Worm (Caenorhabditis elegans) whole organism, L1 larva: ENCODE results near the gene cox-18.

Experiments
- C04F5.9 ChIP-seq: sonication (generic microtip); optimal IDR thresholded peaks from 2 replicates; lab custom pipeline; 2016; ENCODE audit warnings: missing genetic modification characterization, missing compliant biosample characterization
- F16B12.6 ChIP-seq: fragments of 150-350 bp; optimal IDR thresholded peaks from 2 replicates; lab custom pipeline; 2014; ENCODE audit warnings: missing biosample characterization, missing genetic modification characterization
- Y116A8C.19 ChIP-seq: sonication (generic microtip); optimal IDR thresholded peaks from 2 replicates; lab custom pipeline; 2016; ENCODE audit warnings: missing compliant biosample characterization, missing genetic modification characterization, borderline replicate concordance
- aha-1 ChIP-seq: fragments of 150-350 bp; optimal IDR thresholded peaks from 2 replicates; lab custom pipeline; 2014; ENCODE audit warnings: missing biosample characterization, missing genetic modification characterization
- ceh-63 ChIP-seq: fragments of 200-800 bp; sonication (Bioruptor generic); optimal IDR thresholded peaks from 2 replicates; lab custom pipeline; 2018; ENCODE audit warnings: mild to moderate bottlenecking, missing genetic modification characterization, missing compliant biosample characterization
- dpl-1 ChIP-seq, 3 experiments: fragments of 150-350 bp in 2 of 3; sonication (generic microtip) in 1 of 3; optimal IDR thresholded peaks; 2 replicates each; lab custom pipeline; 2014 to 2017; ENCODE audit warnings: missing biosample characterization in 3 of 3, missing genetic modification characterization in 3 of 3, missing genetic modification reagents in 3 of 3
- dsc-1 ChIP-seq: sonication (generic microtip); optimal IDR thresholded peaks from 2 replicates; lab custom pipeline; 2016; ENCODE audit warnings: mild to moderate bottlenecking, missing genetic modification characterization, missing compliant biosample characterization
- efl-1 ChIP-seq, 4 experiments: fragments of 150-350 bp; optimal IDR thresholded peaks in 3 of 4; peaks in 1 of 4; 1 replicate in 1 of 4; 2 replicates in 3 of 4; lab custom pipeline; 2014; ENCODE audit warnings: missing biosample characterization in 2 of 4, missing genetic modification characterization in 2 of 4, missing genetic modification reagents in 2 of 4
- egl-13 ChIP-seq: sonication (generic microtip); optimal IDR thresholded peaks from 2 replicates; lab custom pipeline; 2016; ENCODE audit warnings: missing genotype, missing genetic modification reagents, missing genetic modification characterization, missing compliant biosample characterization
- egl-27 ChIP-seq, 2 experiments: fragments of 150-350 bp in 1 of 2; sonication (generic microtip); optimal IDR thresholded peaks; 3 replicates each; lab custom pipeline; 2017 to 2018; ENCODE audit warnings: missing biosample characterization in 2 of 2, missing genetic modification characterization in 2 of 2, missing genetic modification reagents in 2 of 2
- elt-3 ChIP-seq, 6 experiments: fragments of 150-350 bp in 1 of 6; sonication (generic microtip); optimal IDR thresholded peaks; 2 replicates each; lab custom pipeline; 2017 to 2018; ENCODE audit warnings: missing biosample characterization in 6 of 6, missing genetic modification characterization in 6 of 6, inconsistent platforms in 1 of 6
- fkh-10 ChIP-seq: sonication (generic microtip); optimal IDR thresholded peaks from 2 replicates; lab custom pipeline; 2017; ENCODE audit warnings: missing biosample characterization, missing genetic modification reagents, missing genetic modification characterization
- fkh-4 ChIP-seq: sonication (generic microtip); optimal IDR thresholded peaks from 2 replicates; lab custom pipeline; 2016; ENCODE audit warnings: missing compliant biosample characterization, missing genetic modification characterization, borderline replicate concordance
- fkh-8 ChIP-seq: sonication (generic microtip); optimal IDR thresholded peaks from 2 replicates; lab custom pipeline; 2016; ENCODE audit warnings: mild to moderate bottlenecking, missing genetic modification characterization, missing compliant biosample characterization
- hlh-17 ChIP-seq: fragments of 200-800 bp; sonication (Bioruptor generic); optimal IDR thresholded peaks from 2 replicates; lab custom pipeline; 2018; ENCODE audit warnings: missing genetic modification characterization, mild to moderate bottlenecking, missing compliant biosample characterization, moderate library complexity, borderline replicate concordance
- irx-1 ChIP-seq: sonication (generic microtip); optimal IDR thresholded peaks from 2 replicates; lab custom pipeline; 2016; ENCODE audit warnings: missing genetic modification characterization, missing compliant biosample characterization
- lin-14 ChIP-seq: fragments of 200-800 bp; sonication (Bioruptor generic); optimal IDR thresholded peaks from 2 replicates; lab custom pipeline; 2018; ENCODE audit warnings: mild to moderate bottlenecking, missing genetic modification characterization, moderate library complexity, missing compliant biosample characterization
- lir-3 ChIP-seq: sonication (generic microtip); optimal IDR thresholded peaks from 2 replicates; lab custom pipeline; 2016; ENCODE audit warnings: mild to moderate bottlenecking, missing genetic modification characterization, moderate library complexity, missing compliant biosample characterization; ENCODE audit not compliant: poor library complexity
- mef-2 ChIP-seq: fragments of 150-350 bp; optimal IDR thresholded peaks from 2 replicates; lab custom pipeline; 2014; ENCODE audit warnings: missing biosample characterization, missing genetic modification characterization
- nhr-237 ChIP-seq: fragments of 150-350 bp; optimal IDR thresholded peaks from 2 replicates; lab custom pipeline; 2014; ENCODE audit warnings: missing biosample characterization, missing genetic modification characterization
- nhr-28 ChIP-seq: fragments of 150-350 bp; optimal IDR thresholded peaks from 2 replicates; lab custom pipeline; 2014; ENCODE audit warnings: missing biosample characterization, missing genetic modification characterization
- nhr-71 ChIP-seq: sonication (generic microtip); optimal IDR thresholded peaks from 2 replicates; lab custom pipeline; 2016; ENCODE audit warnings: mild to moderate bottlenecking, missing genetic modification characterization, moderate library complexity, missing compliant biosample characterization
- nhr-76 ChIP-seq: sonication (generic microtip); optimal IDR thresholded peaks from 2 replicates; lab custom pipeline; 2017; ENCODE audit warnings: missing biosample characterization, missing genetic modification characterization
- nhr-84 ChIP-seq: sonication (generic microtip); optimal IDR thresholded peaks from 2 replicates; lab custom pipeline; 2017; ENCODE audit warnings: missing biosample characterization, missing genetic modification characterization
- nhr-90 ChIP-seq: sonication (generic microtip); optimal IDR thresholded peaks from 2 replicates; lab custom pipeline; 2016; ENCODE audit warnings: mild to moderate bottlenecking, missing genetic modification characterization, missing compliant biosample characterization; ENCODE audit not compliant: poor library complexity
- pag-3 ChIP-seq: sonication (generic microtip); optimal IDR thresholded peaks from 2 replicates; lab custom pipeline; 2017; ENCODE audit warnings: missing genetic modification characterization, mild to moderate bottlenecking, missing compliant biosample characterization, antibody characterized with exemption, borderline replicate concordance; ENCODE audit not compliant: insufficient read depth
- rnt-1 ChIP-seq: sonication (generic microtip); optimal IDR thresholded peaks from 2 replicates; lab custom pipeline; 2016; ENCODE audit warnings: mild to moderate bottlenecking, missing genetic modification characterization, moderate library complexity, missing compliant biosample characterization
- skn-1 ChIP-seq: fragments of 150-350 bp; optimal IDR thresholded peaks from 2 replicates; lab custom pipeline; 2014; ENCODE audit warnings: missing biosample characterization, missing genetic modification characterization
- sptf-1 ChIP-seq: fragments of 150-350 bp; optimal IDR thresholded peaks from 2 replicates; lab custom pipeline; 2014; ENCODE audit warnings: missing biosample characterization, missing genetic modification characterization
- tlp-1 ChIP-seq: fragments of 150-350 bp; optimal IDR thresholded peaks from 2 replicates; lab custom pipeline; 2014; ENCODE audit warnings: missing biosample characterization, missing genetic modification characterization
- unc-130 ChIP-seq: fragments of 150-350 bp; optimal IDR thresholded peaks from 2 replicates; lab custom pipeline; 2017; ENCODE audit warnings: missing biosample characterization, missing genetic modification characterization, inconsistent platforms
- unc-30 ChIP-seq: sonication (generic microtip); optimal IDR thresholded peaks from 2 replicates; lab custom pipeline; 2017; ENCODE audit warnings: missing biosample characterization, missing genetic modification characterization
- unc-86 ChIP-seq: sonication (generic microtip); optimal IDR thresholded peaks from 2 replicates; lab custom pipeline; 2016; ENCODE audit warnings: missing genetic modification characterization, missing compliant biosample characterization
- vab-15 ChIP-seq: sonication (generic microtip); optimal IDR thresholded peaks from 2 replicates; lab custom pipeline; 2017; ENCODE audit warnings: missing genotype, mild to moderate bottlenecking, missing genetic modification characterization, missing compliant biosample characterization
- zag-1 ChIP-seq: fragments of 150-350 bp; optimal IDR thresholded peaks from 2 replicates; lab custom pipeline; 2014; ENCODE audit warnings: missing biosample characterization, missing genetic modification characterization

Gene cox-18

ce11 chrIV:1108030-1108429, 10.8 kb downstream of the cox-18 start (continued):
- TF ChIP-seq C04F5.9 (peak; percentile 34), tlp-1 (tag; lab: Kevin White, UChicago) (no peak), lir-3 (no peak), fkh-4 (tag; lab: Kevin White, UChicago) (no peak), nhr-84 (no peak), lin-14 (peak; percentile 80), nhr-76 (tag; lab: Kevin White, UChicago) (no peak), dpl-1 (GFP tag; optimal IDR thresholded peaks at IDR 0.05; lab: Kevin White, UChicago) (no peak)
- TF ChIP-seq, all 84 proteins: peak for 19

DNA sequence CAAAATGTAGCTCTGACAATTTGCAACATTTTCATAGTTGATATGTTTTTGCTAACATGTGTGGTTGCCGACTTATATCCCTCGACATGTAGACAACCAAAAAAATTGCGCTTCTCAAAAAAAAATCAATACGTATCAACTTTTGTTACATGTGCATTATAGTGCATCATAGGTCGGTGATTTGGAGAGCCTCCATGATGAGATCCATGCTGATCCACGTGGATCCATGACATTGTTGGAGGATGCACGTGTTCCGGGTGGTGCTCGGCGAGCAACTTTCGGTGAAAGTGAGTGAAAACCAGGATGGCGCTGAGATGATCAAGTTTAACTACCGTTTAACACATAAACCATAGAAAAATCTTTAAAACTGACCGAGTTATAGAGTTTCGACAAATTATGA, 13.7 kb downstream of the cox-18 start:
- TF ChIP-seq unc-86 (tag; lab: Kevin White, UChicago) = no peak
- no peak for TF ChIP-seq nhr-237
- TF ChIP-seq pag-3 (tag; lab: Kevin White, UChicago) = no peak
- TF ChIP-seq rnt-1 = peak; percentile 42
- peak; percentile 19 for TF ChIP-seq dsc-1
- TF ChIP-seq unc-30 = no peak
- TF ChIP-seq nhr-71 = peak; percentile 12
- no peak for TF ChIP-seq F16B12.6
- TF ChIP-seq elt-3 (tag; optimal IDR thresholded peaks at IDR 0.05; lab: Kevin White, UChicago) = no peak
- TF ChIP-seq zag-1 = no peak

DNA sequence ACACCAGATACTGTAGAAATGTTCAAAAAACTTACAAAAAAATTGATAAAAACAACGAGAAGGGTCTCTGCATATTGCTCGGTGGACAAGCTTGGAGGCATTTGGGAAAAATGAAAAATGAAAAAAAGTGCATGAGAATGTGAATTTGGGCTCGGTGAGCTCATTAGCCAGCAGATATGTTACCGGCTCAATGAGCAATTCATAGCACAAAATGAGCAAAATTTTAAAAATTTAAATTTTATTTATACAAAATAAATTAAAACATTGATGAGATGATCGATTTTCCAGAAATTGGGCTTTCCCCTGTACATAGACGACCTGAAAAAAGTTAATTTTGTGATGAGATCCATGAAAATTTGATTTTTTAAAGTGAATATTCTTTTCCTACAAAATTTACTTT, 16.4 kb downstream of the cox-18 start, which contains the start of gene srx-14:
Gene srx-14, minus strand, starts transcription at position 101 of the 400 bp plus-strand sequence.
- TF ChIP-seq fkh-8 = no peak
- TF ChIP-seq nhr-76 (tag; lab: Kevin White, UChicago) = no peak
- TF ChIP-seq sptf-1 (tag; lab: Kevin White, UChicago) = no peak
- TF ChIP-seq Y116A8C.19 (tag; lab: Kevin White, UChicago) = no peak
- TF ChIP-seq unc-130 = no peak
- TF ChIP-seq egl-27 (tag; optimal IDR thresholded peaks at IDR 0.05; lab: Kevin White, UChicago) = no peak
- no peak for TF ChIP-seq fkh-10 (GFP tag; lab: Kevin White, UChicago)
- TF ChIP-seq mef-2 = no peak
- TF ChIP-seq ceh-63 (GFP tag; lab: Kevin White, UChicago) = no peak
- no peak for TF ChIP-seq nhr-90 (tag; lab: Kevin White, UChicago)
- TF ChIP-seq hlh-17 (GFP tag; lab: Kevin White, UChicago) = no peak
- TF ChIP-seq skn-1 (tag; lab: Kevin White, UChicago) = no peak
- TF ChIP-seq C04F5.9 = no peak
- no peak for TF ChIP-seq dpl-1 (GFP tag; optimal IDR thresholded peaks at IDR 0.05; lab: Kevin White, UChicago)
- no peak for TF ChIP-seq efl-1 (optimal IDR thresholded peaks at IDR 0.05; lab: Kevin White, UChicago)
- TF ChIP-seq efl-1 (GFP tag; optimal IDR thresholded peaks at IDR 0.05 in 1 of 2; lab: Kevin White, UChicago) = no peak
- no peak for TF ChIP-seq egl-13 (tag; lab: Kevin White, UChicago)

ce11 chrIV:1118566-1118965, 21.3 kb downstream of the cox-18 start, which contains the start of gene srx-13:
TSS of gene srx-13 (minus strand) at chrIV:1118666.
- TF ChIP-seq aha-1 (tag; lab: Kevin White, UChicago) = no peak
- no peak for TF ChIP-seq unc-86 (tag; lab: Kevin White, UChicago)
- TF ChIP-seq irx-1 (tag; lab: Kevin White, UChicago) = no peak
- TF ChIP-seq nhr-28 (tag; lab: Kevin White, UChicago) = no peak
- TF ChIP-seq vab-15 (tag; lab: Kevin White, UChicago) = no peak
- TF ChIP-seq fkh-8 = peak; percentile 63
- TF ChIP-seq, all 84 proteins: peak for 1

- TF ChIP-seq lin-14 (no peak), efl-1 (optimal IDR thresholded peaks at IDR 0.05; lab: Kevin White, UChicago) (no peak), efl-1 (GFP tag; optimal IDR thresholded peaks at IDR 0.05 in 1 of 2; lab: Kevin White, UChicago) (peak in 1 of 2 experiments; percentile 19)
Measured at ce11 chrIV:1120865-1121264, 23.6 kb downstream of the cox-18 start.
